Worm (Caenorhabditis elegans): ENCODE results near the gene Y38A10A.7.
"Not testable (repeated sequence)": the region's sequence is repeated elsewhere in the genome, so short reads cannot be mapped to it uniquely, and the experiment has no call there.

The Y38A10A.7 gene

DNA sequence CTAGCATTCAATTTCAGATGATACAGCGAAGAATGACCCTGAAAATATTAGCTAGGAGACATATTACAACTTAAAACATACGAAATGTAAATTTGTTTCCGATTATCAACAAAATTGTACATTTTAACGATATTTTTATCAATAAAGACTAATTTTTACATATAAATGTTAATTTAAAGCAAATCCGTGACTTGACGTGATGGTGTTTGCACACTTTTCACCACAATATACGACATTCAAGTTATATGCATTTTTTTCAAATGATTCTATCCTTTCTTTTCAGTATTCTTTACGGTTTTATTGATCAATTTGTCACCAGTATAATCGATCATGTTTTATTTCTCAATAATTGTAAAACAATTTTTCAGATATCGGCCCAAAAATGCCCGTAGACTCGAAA, at the start of gene Y38A10A.7:
TSS of gene Y38A10A.7 (plus strand) at position 369 of the 400 bp plus-strand sequence.
- TF ChIP-seq ztf-23 (GFP tag; IDR thresholded peaks at IDR 0.05) (no peak), tab-1 (GFP tag; IDR thresholded peaks at IDR 0.05) (no peak), T22C8.4 (GFP tag; IDR thresholded peaks at IDR 0.05) (no peak), med-1 (GFP tag; optimal IDR thresholded peaks at IDR 0.05; ENCODE audit: insufficient read depth) (no peak), flt-1 (GFP tag; IDR thresholded peaks at IDR 0.05) (no peak), ref-1 (GFP tag; conservative IDR thresholded peaks at IDR 0.05) (no peak), klf-2 (GFP tag; conservative IDR thresholded peaks at IDR 0.05) (no peak), ztf-29 (GFP tag; IDR thresholded peaks at IDR 0.05) (no peak), cog-1 (tag; optimal IDR thresholded peaks at IDR 0.05) (no peak)

DNA sequence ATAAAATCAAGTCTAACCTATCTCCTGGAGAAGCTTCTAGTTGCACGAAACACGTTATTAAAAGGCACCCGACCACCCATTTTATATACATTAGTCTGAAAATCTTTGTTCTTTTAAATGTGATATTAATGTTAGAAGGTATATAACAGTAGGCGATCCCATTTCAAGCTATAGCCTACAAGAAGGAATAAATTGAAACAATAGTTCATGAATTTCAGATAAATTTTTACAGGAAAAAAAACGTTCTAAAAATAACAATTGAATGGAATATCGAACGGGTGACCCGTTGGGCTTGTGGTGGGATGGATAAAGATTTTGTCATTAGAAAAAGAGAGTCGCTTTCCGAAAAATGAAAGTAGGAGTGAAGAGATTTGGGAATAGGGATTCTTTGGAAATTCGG, 48.2 kb upstream of the Y38A10A.7 start, which contains the start of gene pgap-3:
TSS of gene pgap-3 (minus strand) at position 101 of the 400 bp plus-strand sequence.
- TF ChIP-seq ztf-29 (GFP tag; IDR thresholded peaks at IDR 0.05) (no peak), ref-1 (GFP tag; conservative IDR thresholded peaks at IDR 0.05) (no peak), tab-1 (GFP tag; IDR thresholded peaks at IDR 0.05) (no peak), flt-1 (GFP tag; IDR thresholded peaks at IDR 0.05) (no peak), med-1 (GFP tag; optimal IDR thresholded peaks at IDR 0.05; ENCODE audit: insufficient read depth) (no peak), klf-2 (GFP tag; conservative IDR thresholded peaks at IDR 0.05) (no peak), ztf-23 (GFP tag; IDR thresholded peaks at IDR 0.05) (no peak), T22C8.4 (GFP tag; IDR thresholded peaks at IDR 0.05) (no peak), cog-1 (tag; optimal IDR thresholded peaks at IDR 0.05) (no peak)

DNA sequence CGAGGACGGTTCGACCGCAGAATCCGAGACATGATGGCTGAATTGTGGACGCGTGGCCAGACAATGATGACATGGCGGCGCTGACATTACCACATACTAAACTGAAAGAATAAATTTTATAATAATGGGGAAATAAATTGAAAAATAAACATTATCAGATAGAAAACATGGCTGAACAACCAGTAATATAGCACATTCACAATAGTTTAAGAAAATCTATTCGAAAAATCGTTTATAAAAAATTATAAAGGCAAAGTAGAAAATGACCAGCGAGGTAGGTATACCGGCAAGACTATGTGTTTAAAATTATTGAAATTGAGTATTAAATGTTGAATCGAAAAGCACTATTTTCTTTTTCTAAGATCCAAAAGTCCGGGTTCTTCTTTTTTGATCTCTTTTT, 44.8 kb upstream of the Y38A10A.7 start, which contains the start of gene jamp-1:
TSS of gene jamp-1 (minus strand) at position 101 of the 400 bp plus-strand sequence.
- TF ChIP-seq ref-1 (GFP tag; conservative IDR thresholded peaks at IDR 0.05) (no peak), med-1 (GFP tag; optimal IDR thresholded peaks at IDR 0.05; ENCODE audit: insufficient read depth) (no peak), ztf-23 (GFP tag; IDR thresholded peaks at IDR 0.05) (no peak), T22C8.4 (GFP tag; IDR thresholded peaks at IDR 0.05) (no peak)

DNA sequence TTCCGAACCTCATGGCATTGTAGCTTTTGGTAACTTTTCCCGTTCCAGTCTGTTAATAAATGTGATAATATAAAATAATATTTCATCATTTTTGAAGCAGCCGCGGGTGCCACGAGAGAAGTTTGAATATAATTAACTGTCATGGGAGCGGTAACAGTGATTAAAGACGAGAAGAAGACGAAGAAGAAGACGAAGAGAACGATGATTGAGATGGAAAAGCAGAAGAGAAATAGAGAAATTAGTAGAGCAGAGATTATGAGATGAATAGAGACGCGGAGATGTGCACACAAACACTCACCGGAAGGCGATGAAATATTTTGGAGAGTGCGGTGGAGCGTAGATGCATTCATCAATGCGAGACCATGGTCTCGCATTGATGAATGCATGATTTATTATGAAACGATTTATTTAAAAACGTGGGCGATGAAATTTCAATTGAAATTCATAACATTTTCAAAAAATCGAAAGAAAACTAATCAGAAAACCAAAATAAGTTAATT, 42.8 kb upstream of the Y38A10A.7 start, which contains the start of gene seip-1:
TSS of gene seip-1 (minus strand) at position 51 of the 500 bp plus-strand sequence.
- TF ChIP-seq klf-2 (GFP tag; conservative IDR thresholded peaks at IDR 0.05) = no peak
- peak; percentile 69 for TF ChIP-seq flt-1 (GFP tag; IDR thresholded peaks at IDR 0.05)
- TF ChIP-seq cog-1 (tag; optimal IDR thresholded peaks at IDR 0.05) = peak; percentile 73

DNA sequence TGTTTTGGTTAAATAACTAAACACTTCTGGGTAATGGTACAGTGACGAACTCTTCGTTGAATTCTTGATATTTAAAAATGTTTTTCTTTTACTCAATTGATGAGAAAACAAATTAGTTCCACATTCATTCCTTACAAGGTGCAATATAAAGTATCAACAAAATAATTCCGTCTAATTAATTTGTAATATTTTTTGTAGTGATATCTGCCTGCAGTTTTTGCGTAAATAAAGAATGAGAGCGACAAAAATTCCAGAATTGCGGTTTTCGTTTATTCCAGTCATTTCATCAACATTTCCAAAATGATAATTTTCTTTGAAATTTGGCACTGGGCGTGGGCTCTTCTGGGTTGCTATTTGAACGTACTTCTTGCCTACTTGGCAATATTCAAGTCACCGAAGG, 40.7 kb upstream of the Y38A10A.7 start, which contains the start of gene srd-20:
TSS of gene srd-20 (plus strand) at position 301 of the 400 bp plus-strand sequence.
- no peak for TF ChIP-seq T22C8.4 (GFP tag; IDR thresholded peaks at IDR 0.05)
- TF ChIP-seq cog-1 (tag; optimal IDR thresholded peaks at IDR 0.05) = no peak
- TF ChIP-seq flt-1 (GFP tag; IDR thresholded peaks at IDR 0.05) = no peak
- no peak for TF ChIP-seq ztf-29 (GFP tag; IDR thresholded peaks at IDR 0.05)
- no peak for TF ChIP-seq tab-1 (GFP tag; IDR thresholded peaks at IDR 0.05)
- no peak for TF ChIP-seq med-1 (GFP tag; optimal IDR thresholded peaks at IDR 0.05; ENCODE audit: insufficient read depth)
- TF ChIP-seq ztf-23 (GFP tag; IDR thresholded peaks at IDR 0.05) = no peak
- no peak for TF ChIP-seq klf-2 (GFP tag; conservative IDR thresholded peaks at IDR 0.05)
- no peak for TF ChIP-seq ref-1 (GFP tag; conservative IDR thresholded peaks at IDR 0.05)

DNA sequence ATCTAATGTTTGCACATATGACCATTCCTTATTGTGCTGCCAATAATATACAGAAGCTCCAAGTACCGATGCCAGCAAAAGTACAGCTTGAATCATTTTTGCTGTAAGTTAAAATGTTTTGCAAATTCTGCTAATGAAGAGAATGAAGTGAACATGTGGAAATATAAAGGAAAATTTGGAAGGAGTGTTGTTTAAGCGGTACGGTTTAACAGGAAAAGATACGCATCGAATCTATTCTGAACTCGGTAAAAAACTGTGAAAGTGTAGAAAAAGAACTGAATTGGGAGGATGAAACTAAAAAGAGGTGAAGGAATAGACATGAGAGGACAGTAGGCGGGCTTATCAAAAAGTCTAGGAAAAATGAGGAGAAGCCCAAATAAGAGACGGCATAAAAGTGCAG, 32.7 kb upstream of the Y38A10A.7 start, which contains the start of gene Y38A10A.2:
TSS of gene Y38A10A.2 (minus strand) at position 101 of the 400 bp plus-strand sequence.
- no peak for TF ChIP-seq cog-1 (tag; optimal IDR thresholded peaks at IDR 0.05)
- TF ChIP-seq ref-1 (GFP tag; conservative IDR thresholded peaks at IDR 0.05) = no peak
- no peak for TF ChIP-seq flt-1 (GFP tag; IDR thresholded peaks at IDR 0.05)
- no peak for TF ChIP-seq ztf-23 (GFP tag; IDR thresholded peaks at IDR 0.05)
- TF ChIP-seq T22C8.4 (GFP tag; IDR thresholded peaks at IDR 0.05) = no peak
- no peak for TF ChIP-seq ztf-29 (GFP tag; IDR thresholded peaks at IDR 0.05)
- no peak for TF ChIP-seq klf-2 (GFP tag; conservative IDR thresholded peaks at IDR 0.05)
- TF ChIP-seq tab-1 (GFP tag; IDR thresholded peaks at IDR 0.05) = no peak
- no peak for TF ChIP-seq med-1 (GFP tag; optimal IDR thresholded peaks at IDR 0.05; ENCODE audit: insufficient read depth)

DNA sequence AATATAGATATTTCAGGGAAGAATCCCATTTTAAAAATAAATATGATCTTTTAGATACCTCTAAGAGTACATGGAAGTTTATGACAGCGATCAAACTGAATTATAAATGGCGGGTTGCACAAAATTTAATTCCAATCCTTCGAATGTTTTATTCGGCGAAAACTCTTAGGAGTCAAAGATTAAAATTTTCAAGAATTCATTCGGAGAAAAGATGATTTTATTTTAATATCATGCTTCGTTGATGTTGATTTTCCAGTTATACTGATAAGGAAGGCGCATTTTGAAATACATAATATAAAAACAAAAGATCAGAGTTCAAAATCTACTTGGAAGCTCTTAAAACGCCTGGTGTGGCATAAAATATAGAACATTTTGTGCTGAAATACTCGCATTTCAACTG, 28.9 kb upstream of the Y38A10A.7 start, which contains the start of gene srh-10:
TSS of gene srh-10 (minus strand) at position 29 of the 400 bp plus-strand sequence.
- no peak for TF ChIP-seq klf-2 (GFP tag; conservative IDR thresholded peaks at IDR 0.05)
- TF ChIP-seq ref-1 (GFP tag; conservative IDR thresholded peaks at IDR 0.05) = no peak
- no peak for TF ChIP-seq cog-1 (tag; optimal IDR thresholded peaks at IDR 0.05)
- no peak for TF ChIP-seq flt-1 (GFP tag; IDR thresholded peaks at IDR 0.05)
- no peak for TF ChIP-seq T22C8.4 (GFP tag; IDR thresholded peaks at IDR 0.05)
- no peak for TF ChIP-seq tab-1 (GFP tag; IDR thresholded peaks at IDR 0.05)
- TF ChIP-seq ztf-23 (GFP tag; IDR thresholded peaks at IDR 0.05) = no peak
- no peak for TF ChIP-seq med-1 (GFP tag; optimal IDR thresholded peaks at IDR 0.05; ENCODE audit: insufficient read depth)
- TF ChIP-seq ztf-29 (GFP tag; IDR thresholded peaks at IDR 0.05) = no peak

DNA sequence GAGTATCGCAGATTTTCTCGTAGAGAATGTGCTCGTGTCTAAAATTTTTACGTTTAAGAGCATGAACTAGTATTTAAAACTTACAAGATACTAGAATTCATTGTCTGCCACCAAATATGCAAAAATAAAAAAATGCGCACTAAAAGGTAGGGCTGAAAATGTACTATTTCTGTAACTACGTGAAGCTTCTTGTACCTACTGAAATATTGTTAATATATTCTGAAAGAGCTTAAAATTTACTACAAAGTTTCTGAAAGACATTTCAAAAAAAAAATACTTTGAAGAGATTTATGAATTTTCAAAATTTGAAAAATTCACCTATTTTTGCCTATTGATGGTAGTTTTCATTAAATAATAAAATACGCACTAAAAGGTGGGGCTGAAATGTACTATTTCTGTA, 26.0 kb upstream of the Y38A10A.7 start, which contains the start of gene fbxa-214:
TSS of gene fbxa-214 (minus strand) at position 101 of the 400 bp plus-strand sequence.
- TF ChIP-seq ref-1 (GFP tag; conservative IDR thresholded peaks at IDR 0.05); T22C8.4 (GFP tag; IDR thresholded peaks at IDR 0.05); ztf-29 (GFP tag; IDR thresholded peaks at IDR 0.05): not testable (repeated sequence)

DNA sequence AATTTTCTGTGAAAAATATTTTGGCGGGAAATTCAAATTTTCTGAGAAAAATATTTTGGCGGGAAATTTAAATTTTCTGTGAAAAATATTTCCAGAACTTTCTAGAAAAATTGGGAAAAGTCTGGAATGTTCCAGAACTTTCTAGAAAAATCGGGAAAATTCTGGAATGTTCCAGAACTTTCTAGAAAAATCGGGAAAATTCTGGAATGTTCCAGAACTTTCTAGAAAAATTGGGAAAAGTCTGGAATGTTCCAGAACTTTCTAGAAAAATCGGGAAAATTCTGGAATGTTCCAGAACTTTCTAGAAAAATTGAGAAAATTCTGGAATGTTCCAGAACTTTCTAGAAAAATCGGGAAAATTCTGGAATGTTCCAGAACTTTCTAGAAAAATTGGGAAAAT, 23.8 kb upstream of the Y38A10A.7 start:
- 0 out of 2 replicates have a peak, but pooled peaks have one; percentile 9 for TF ChIP-seq flt-1 (GFP tag; IDR thresholded peaks at IDR 0.05)

DNA sequence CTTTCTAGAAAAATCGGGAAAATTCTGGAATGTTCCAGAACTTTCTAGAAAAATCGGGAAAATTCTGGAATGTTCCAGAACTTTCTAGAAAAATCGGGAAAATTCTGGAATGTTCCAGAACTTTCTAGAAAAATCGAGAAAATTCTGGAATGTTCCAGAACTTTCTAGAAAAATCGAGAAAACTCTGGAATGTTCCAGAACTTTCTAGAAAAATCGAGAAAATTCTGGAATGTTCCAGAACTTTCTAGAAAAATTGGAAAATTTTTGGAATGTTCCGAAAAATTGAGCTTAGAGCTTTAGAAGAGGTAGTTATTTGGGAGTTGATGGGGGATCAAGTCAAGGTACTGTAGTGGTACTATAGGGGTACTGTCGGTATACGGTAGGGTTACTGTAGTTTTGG, 7.0 kb upstream of the Y38A10A.7 start:
- peak; percentile 23; the same call in 1 of the 2 replicates for TF ChIP-seq flt-1 (GFP tag; IDR thresholded peaks at IDR 0.05)

Data from whole organism, midembryonic.